Worm (Caenorhabditis elegans): ENCODE results near the gene hdl-1.

hdl-1 gene

DNA sequence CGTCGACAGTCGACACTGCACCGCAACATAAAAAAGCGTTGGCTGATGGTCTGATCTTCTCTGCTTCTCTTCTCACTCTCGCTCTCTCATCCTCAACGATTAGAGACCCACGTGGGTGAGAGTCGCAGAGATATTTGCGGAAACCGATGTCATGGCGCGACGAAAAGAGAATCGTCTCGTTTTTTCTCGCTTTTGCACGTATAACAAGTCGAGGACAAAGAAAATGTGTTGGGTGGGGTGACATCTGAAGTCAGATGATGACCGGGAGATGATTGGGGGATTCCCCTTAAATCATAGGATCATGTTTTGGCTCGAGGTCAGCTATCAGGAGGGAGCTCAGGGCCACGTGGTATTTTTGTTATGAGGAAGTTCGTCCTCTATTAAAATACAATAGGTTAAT lies 6.8 kb upstream of the hdl-1 start (continued):
- TF ChIP-seq cebp-2 (GFP tag; IDR thresholded peaks at IDR 0.05) (no peak), zim-3 (tag; optimal IDR thresholded peaks at IDR 0.05) (no peak), madf-3 (GFP tag; IDR thresholded peaks at IDR 0.05) (no peak), hlh-12 (tag; optimal IDR thresholded peaks at IDR 0.05) (no peak), sdz-38 (tag; optimal IDR thresholded peaks at IDR 0.05) (no peak), pbrm-1 (GFP tag; IDR thresholded peaks at IDR 0.05) (peak; percentile 44; the same call in 1 of the 2 replicates), fkh-3 (tag; optimal IDR thresholded peaks at IDR 0.05) (no peak), B0261.1 (tag; optimal IDR thresholded peaks at IDR 0.05) (no peak), pha-4 (tag; optimal IDR thresholded peaks at IDR 0.05) (peak; percentile 77), ztf-25 (GFP tag; IDR thresholded peaks at IDR 0.05) (no peak), aptf-2 (GFP tag; conservative IDR thresholded peaks at IDR 0.05) (no peak), rpc-1 (optimal IDR thresholded peaks at IDR 0.05) (no peak), rpc-1 (tag; optimal IDR thresholded peaks at IDR 0.05) (no peak), xnd-1 (tag; optimal IDR thresholded peaks at IDR 0.05) (no peak), lag-1 (GFP tag; IDR thresholded peaks at IDR 0.05) (no peak), nfyb-1 (GFP tag; IDR thresholded peaks at IDR 0.05) (peak; percentile 81; the same call in 1 of the 2 replicates), F10E7.11 (tag; optimal IDR thresholded peaks at IDR 0.05) (no peak), attf-3 (GFP tag; conservative IDR thresholded peaks at IDR 0.05) (0 out of 2 replicates have a peak, but pooled peaks have one; percentile 13), ama-1 (optimal IDR thresholded peaks at IDR 0.05) (no peak), ama-1 (GFP tag; optimal IDR thresholded peaks at IDR 0.05) (no peak), Y56A3A.18 (GFP tag; IDR thresholded peaks at IDR 0.05) (no peak), let-607 (tag; optimal IDR thresholded peaks at IDR 0.05) (peak; percentile 7 to 31), chd-7 (tag; optimal IDR thresholded peaks at IDR 0.05) (peak; percentile 94), madf-10 (tag; optimal IDR thresholded peaks at IDR 0.05) (peak; percentile 83), rcor-1 (GFP tag; IDR thresholded peaks at IDR 0.05) (peak; percentile 85), mes-4 (tag; optimal IDR thresholded peaks at IDR 0.05) (no peak), rec-8 (tag; optimal IDR thresholded peaks at IDR 0.05) (no peak), Y79H2A.3 (GFP tag; conservative IDR thresholded peaks at IDR 0.05) (no peak), lsy-27 (tag; optimal IDR thresholded peaks at IDR 0.05; ENCODE audit: borderline replicate concordance, insufficient read depth) (no peak), C06A6.2 (GFP tag; conservative IDR thresholded peaks at IDR 0.05) (peak; percentile 87), Y95B8A.8 (GFP tag; IDR thresholded peaks at IDR 0.05) (no peak), lsl-1 (GFP tag; optimal IDR thresholded peaks at IDR 0.05) (no peak), ccch-3 (GFP tag; optimal IDR thresholded peaks at IDR 0.05) (no peak), ztf-26 (tag; optimal IDR thresholded peaks at IDR 0.05) (peak; percentile 97), akir-1 (GFP tag; optimal IDR thresholded peaks at IDR 0.05) (peak; percentile 32), B0336.3 (GFP tag; IDR thresholded peaks at IDR 0.05) (peak; percentile 86; the same call in 1 of the 2 replicates), aptf-3 (GFP tag; IDR thresholded peaks at IDR 0.05) (no peak), F39B2.1 (GFP tag; IDR thresholded peaks at IDR 0.05) (no peak), Y67H2A.10 (GFP tag; conservative IDR thresholded peaks at IDR 0.05) (0 out of 2 replicates have a peak, but pooled peaks have one; percentile 10), cebp-1 (GFP tag; IDR thresholded peaks at IDR 0.05) (peak; percentile 67), cebp-1 (tag; optimal IDR thresholded peaks at IDR 0.05) (peak; percentile 86), egl-18 (GFP tag; IDR thresholded peaks at IDR 0.05) (no peak), hsf-1 (GFP tag; IDR thresholded peaks at IDR 0.05) (peak; percentile 77), him-1 (tag; optimal IDR thresholded peaks at IDR 0.05) (no peak), snpc-1.3 (tag; optimal IDR thresholded peaks at IDR 0.05; ENCODE audit: insufficient read depth) (no peak), ztf-3 (GFP tag; optimal IDR thresholded peaks at IDR 0.05) (peak; percentile 70), sptf-2 (GFP tag; optimal IDR thresholded peaks at IDR 0.05) (no peak)

Measured in whole organism, young adult.